Worm (Caenorhabditis elegans) whole organism, young adult: Measurements from ENCODE around the gene klp-7.

ENCODE experiments used
- C06A6.2 ChIP-seq: fragments of 200-800 bp; sonication (Bioruptor generic); conservative IDR thresholded peaks from 2 replicates; pipeline ENCODE4 v1.3.6; 2022; ENCODE audit warnings: missing genetic modification characterization, missing compliant biosample characterization
- C17E4.6 ChIP-seq: fragments of 200-800 bp; sonication (Bioruptor generic); IDR thresholded peaks from 2 replicates; pipeline ENCODE4 v1.3.6; 2022; ENCODE audit warnings: missing genetic modification reagents, missing genetic modification characterization, missing compliant biosample characterization
- F10E7.11 ChIP-seq: sonication (generic microtip); optimal IDR thresholded peaks from 2 replicates; lab custom pipeline; 2017; ENCODE audit warnings: mild to moderate bottlenecking, missing genetic modification characterization, moderate library complexity, missing compliant biosample characterization
- F49E8.2 ChIP-seq: sonication (generic microtip); optimal IDR thresholded peaks from 3 replicates; lab custom pipeline; 2017; ENCODE audit warnings: missing genetic modification characterization, mild to moderate bottlenecking, missing compliant biosample characterization, antibody characterized with exemption, moderate library complexity; ENCODE audit not compliant: insufficient read depth
- F55B11.4 ChIP-seq: sonication (generic microtip); optimal IDR thresholded peaks from 2 replicates; lab custom pipeline; 2016; ENCODE audit warnings: missing compliant biosample characterization, missing genetic modification characterization, borderline replicate concordance; ENCODE audit not compliant: insufficient read depth
- Y53F4B.3 ChIP-seq: fragments of 200-800 bp; sonication (Bioruptor generic); IDR thresholded peaks from 2 replicates; pipeline ENCODE4 v1.3.6; 2022; ENCODE audit warnings: missing genetic modification reagents, missing genetic modification characterization, missing compliant biosample characterization
- Y53G8AR.9 ChIP-seq: fragments of 200-800 bp; sonication (Bioruptor generic); conservative IDR thresholded peaks from 2 replicates; pipeline ENCODE4 v1.3.6; 2022; ENCODE audit warnings: missing genetic modification reagents, missing genetic modification characterization, missing compliant biosample characterization
- Y56A3A.18 ChIP-seq: fragments of 200-800 bp; sonication (Bioruptor generic); IDR thresholded peaks from 2 replicates; pipeline ENCODE4 v1.3.6; 2022; ENCODE audit warnings: missing genetic modification reagents, missing genetic modification characterization, missing compliant biosample characterization
- Y67H2A.10 ChIP-seq: fragments of 200-800 bp; sonication (Bioruptor generic); conservative IDR thresholded peaks from 2 replicates; pipeline ENCODE4 v1.3.6; 2022; ENCODE audit warnings: missing genetic modification reagents, missing genetic modification characterization, missing compliant biosample characterization
- akir-1 ChIP-seq: fragments of 200-800 bp; sonication (Bioruptor generic); optimal IDR thresholded peaks from 2 replicates; lab custom pipeline; 2018; ENCODE audit warnings: mild to moderate bottlenecking, missing genetic modification characterization, moderate library complexity, missing compliant biosample characterization
- atf-7 ChIP-seq: sonication (generic microtip); optimal IDR thresholded peaks from 2 replicates; lab custom pipeline; 2017; ENCODE audit warnings: mild to moderate bottlenecking, missing genetic modification characterization, missing compliant biosample characterization
- athp-1 ChIP-seq: sonication (generic microtip); optimal IDR thresholded peaks from 2 replicates; lab custom pipeline; 2017; ENCODE audit warnings: mild to moderate bottlenecking, missing genetic modification characterization, missing compliant biosample characterization
- attf-3 ChIP-seq: fragments of 200-800 bp; sonication (Bioruptor generic); conservative IDR thresholded peaks from 2 replicates; pipeline ENCODE4 v1.3.6; 2022; ENCODE audit warnings: missing genetic modification reagents, missing genetic modification characterization, missing compliant biosample characterization
- bed-1 ChIP-seq: fragments of 200-800 bp; sonication (Bioruptor generic); IDR thresholded peaks from 2 replicates; pipeline ENCODE4 v1.3.6; 2022; ENCODE audit warnings: missing genetic modification reagents, missing genetic modification characterization, missing compliant biosample characterization
- ceh-100 ChIP-seq: fragments of 200-800 bp; sonication (Bioruptor generic); IDR thresholded peaks from 2 replicates; pipeline ENCODE4 v1.3.6; 2022; ENCODE audit warnings: missing genetic modification reagents, missing genetic modification characterization, missing compliant biosample characterization
- ceh-79 ChIP-seq: sonication (generic microtip); optimal IDR thresholded peaks from 2 replicates; lab custom pipeline; 2017; ENCODE audit warnings: mild to moderate bottlenecking, missing genetic modification characterization, missing compliant biosample characterization
- ceh-91 ChIP-seq: fragments of 200-800 bp; sonication (Bioruptor generic); IDR thresholded peaks from 2 replicates; pipeline ENCODE4 v1.3.6; 2022; ENCODE audit warnings: missing genetic modification reagents, missing genetic modification characterization, missing compliant biosample characterization
- dpff-1 ChIP-seq: sonication (generic microtip); optimal IDR thresholded peaks from 2 replicates; lab custom pipeline; 2017; ENCODE audit warnings: mild to moderate bottlenecking, missing genetic modification characterization, missing compliant biosample characterization
- dpl-1 ChIP-seq: fragments of 150-350 bp; optimal IDR thresholded peaks from 2 replicates; lab custom pipeline; 2014; ENCODE audit warnings: missing biosample characterization, missing genetic modification reagents, missing genetic modification characterization
- efl-1 ChIP-seq: fragments of 150-350 bp; optimal IDR thresholded peaks from 2 replicates; lab custom pipeline; 2014; ENCODE audit warnings: missing biosample characterization, missing genetic modification reagents, missing genetic modification characterization
- fkh-3 ChIP-seq: sonication (generic microtip); optimal IDR thresholded peaks from 2 replicates; lab custom pipeline; 2016; ENCODE audit warnings: mild to moderate bottlenecking, missing genetic modification characterization, missing compliant biosample characterization
- hmg-20 ChIP-seq: fragments of 200-800 bp; sonication (Bioruptor generic); IDR thresholded peaks from 2 replicates; pipeline ENCODE4 v1.3.6; 2022; ENCODE audit warnings: missing genetic modification reagents, missing genetic modification characterization, missing compliant biosample characterization
- let-526 ChIP-seq: fragments of 200-800 bp; sonication (Bioruptor generic); IDR thresholded peaks from 2 replicates; pipeline ENCODE4 v1.3.6; 2022; ENCODE audit warnings: missing genetic modification reagents, missing genetic modification characterization, missing compliant biosample characterization
- lin-40 ChIP-seq: sonication (generic microtip); optimal IDR thresholded peaks from 2 replicates; lab custom pipeline; 2016; ENCODE audit warnings: missing genetic modification characterization, mild to moderate bottlenecking, missing compliant biosample characterization, missing genotype, missing genetic modification reagents
- lin-54 ChIP-seq: fragments of 200-800 bp; sonication (Bioruptor generic); optimal IDR thresholded peaks from 2 replicates; lab custom pipeline; 2018; ENCODE audit warnings: mild to moderate bottlenecking, missing genetic modification characterization, missing compliant biosample characterization
- lsl-1 ChIP-seq: fragments of 200-800 bp; sonication (Bioruptor generic); optimal IDR thresholded peaks from 2 replicates; lab custom pipeline; 2018; ENCODE audit warnings: mild to moderate bottlenecking, missing genetic modification characterization, moderate library complexity, missing compliant biosample characterization
- lsy-27 ChIP-seq: sonication (generic microtip); optimal IDR thresholded peaks from 2 replicates; lab custom pipeline; 2017; ENCODE audit warnings: missing genetic modification characterization, mild to moderate bottlenecking, missing compliant biosample characterization, antibody characterized with exemption, missing genotype, borderline replicate concordance; ENCODE audit not compliant: insufficient read depth
- madf-10 ChIP-seq: sonication (generic microtip); optimal IDR thresholded peaks from 2 replicates; lab custom pipeline; 2016; ENCODE audit warnings: mild to moderate bottlenecking, missing genetic modification characterization, missing compliant biosample characterization
- mes-4 ChIP-seq: sonication (generic microtip); optimal IDR thresholded peaks from 2 replicates; lab custom pipeline; 2016; ENCODE audit warnings: missing genotype, missing genetic modification characterization, missing compliant biosample characterization
- nfya-2 ChIP-seq: fragments of 200-800 bp; sonication (Bioruptor generic); IDR thresholded peaks from 2 replicates; pipeline ENCODE4 v1.3.6; 2022; ENCODE audit warnings: missing genetic modification reagents, missing genetic modification characterization, missing compliant biosample characterization
- nhr-120 ChIP-seq: fragments of 200-800 bp; sonication (Bioruptor generic); IDR thresholded peaks from 2 replicates; pipeline ENCODE4 v1.3.6; 2022; ENCODE audit warnings: missing genetic modification characterization, missing compliant biosample characterization
- nhr-179 ChIP-seq: sonication (generic microtip); optimal IDR thresholded peaks from 2 replicates; lab custom pipeline; 2016; ENCODE audit warnings: mild to moderate bottlenecking, missing genetic modification characterization, missing compliant biosample characterization
- nhr-27 ChIP-seq: fragments of 200-800 bp; sonication (Bioruptor generic); optimal IDR thresholded peaks from 2 replicates; lab custom pipeline; 2018; ENCODE audit warnings: mild to moderate bottlenecking, missing genetic modification characterization, moderate library complexity, missing compliant biosample characterization
- nhr-90 ChIP-seq: sonication (generic microtip); optimal IDR thresholded peaks from 2 replicates; lab custom pipeline; 2016; ENCODE audit warnings: missing genotype, mild to moderate bottlenecking, missing genetic modification characterization, missing compliant biosample characterization
- pbrm-1 ChIP-seq: fragments of 200-800 bp; sonication (Bioruptor generic); IDR thresholded peaks from 2 replicates; pipeline ENCODE4 v1.3.6; 2022; ENCODE audit warnings: missing genetic modification reagents, missing genetic modification characterization, missing compliant biosample characterization
- rec-8 ChIP-seq, 2 experiments: sonication (generic microtip); optimal IDR thresholded peaks; 2 replicates each; lab custom pipeline; 2016; ENCODE audit warnings: mild to moderate bottlenecking in 2 of 2, missing genetic modification characterization in 2 of 2, missing genetic modification reagents in 2 of 2, missing genotype in 2 of 2, missing biosample characterization in 1 of 2, missing compliant biosample characterization in 1 of 2, moderate library complexity in 1 of 2
- repo-1 ChIP-seq: sonication (generic microtip); optimal IDR thresholded peaks from 2 replicates; lab custom pipeline; 2017; ENCODE audit warnings: mild to moderate bottlenecking, missing genetic modification characterization, missing compliant biosample characterization
- sdz-38 ChIP-seq: sonication (generic microtip); optimal IDR thresholded peaks from 2 replicates; lab custom pipeline; 2016; ENCODE audit warnings: missing genotype, missing genetic modification characterization, missing compliant biosample characterization
- snpc-3.4 ChIP-seq: sonication (generic microtip); optimal IDR thresholded peaks from 2 replicates; lab custom pipeline; 2017; ENCODE audit warnings: missing genetic modification characterization, mild to moderate bottlenecking, missing compliant biosample characterization, antibody characterized with exemption, moderate library complexity, missing genotype, missing genetic modification reagents
- tbp1 ChIP-seq: fragments of 200-800 bp; sonication (Bioruptor generic); optimal IDR thresholded peaks from 2 replicates; lab custom pipeline; 2018; ENCODE audit warnings: mild to moderate bottlenecking, missing genetic modification characterization, missing compliant biosample characterization
- tbx-9 ChIP-seq: sonication (generic microtip); optimal IDR thresholded peaks from 2 replicates; lab custom pipeline; 2016; ENCODE audit warnings: borderline replicate concordance, missing genetic modification characterization, inconsistent platforms, missing compliant biosample characterization
- unc-130 ChIP-seq: sonication (generic microtip); optimal IDR thresholded peaks from 2 replicates; lab custom pipeline; 2016; ENCODE audit warnings: missing genetic modification reagents, missing genetic modification characterization, missing compliant biosample characterization
- zfh-2 ChIP-seq: fragments of 200-800 bp; sonication (Bioruptor generic); conservative IDR thresholded peaks from 2 replicates; pipeline ENCODE4 v1.3.6; 2022; ENCODE audit warnings: missing genetic modification reagents, missing genetic modification characterization, missing compliant biosample characterization
- ztf-18 ChIP-seq: sonication (generic microtip); optimal IDR thresholded peaks from 2 replicates; lab custom pipeline; 2016; ENCODE audit warnings: missing genotype, mild to moderate bottlenecking, missing genetic modification characterization, missing compliant biosample characterization
- ztf-26 ChIP-seq: sonication (generic microtip); optimal IDR thresholded peaks from 2 replicates; lab custom pipeline; 2017; ENCODE audit warnings: missing genetic modification characterization, missing compliant biosample characterization
- ztf-6 ChIP-seq: fragments of 200-800 bp; sonication (Bioruptor generic); IDR thresholded peaks from 2 replicates; pipeline ENCODE4 v1.3.6; 2022; ENCODE audit warnings: missing genetic modification reagents, missing genetic modification characterization, missing compliant biosample characterization

The klp-7 gene

ce11 chrIII:10759050-10760023 lies 46.4 kb upstream of the klp-7 start, which contains the start of gene tasp-1 (continued):
- TF ChIP-seq nhr-179 (peak; percentile 38), repo-1 (peak; percentile 99), Y67H2A.10 (GFP tag; lab: Robert Waterston, UW) (peak; percentile 100), athp-1 (tag; lab: Kevin White, UChicago) (peak; percentile 100), attf-3 (GFP tag; lab: Robert Waterston, UW) (peak; percentile 89), hmg-20 (GFP tag; lab: Robert Waterston, UW) (peak; percentile 95), ztf-18 (tag; lab: Kevin White, UChicago) (peak; percentile 93), bed-1 (peak; percentile 98), ztf-26 (tag; lab: Kevin White, UChicago) (peak; percentile 100), C17E4.6 (GFP tag; lab: Robert Waterston, UW) (peak; percentile 100), madf-10 (tag; lab: Kevin White, UChicago) (peak; percentile 98), dpl-1 (GFP tag; lab: Kevin White, UChicago) (peak; percentile 100), lsl-1 (GFP tag; lab: Kevin White, UChicago) (peak; percentile 96), Y53F4B.3 (peak; percentile 94), snpc-3.4 (peak; percentile 95), pbrm-1 (peak; percentile 100), F49E8.2 (tag; lab: Kevin White, UChicago) (peak; percentile 98), Y53G8AR.9 (GFP tag; lab: Robert Waterston, UW) (peak; percentile 100), atf-7 (tag; lab: Kevin White, UChicago) (peak; percentile 100), ceh-91 (GFP tag; lab: Robert Waterston, UW) (peak; percentile 99), tbx-9 (tag; lab: Kevin White, UChicago) (peak; percentile 89), mes-4 (tag; lab: Kevin White, UChicago) (peak; percentile 17), let-526 (GFP tag; lab: Robert Waterston, UW) (peak; percentile 100), fkh-3 (tag; lab: Kevin White, UChicago) (peak; percentile 67), nhr-120 (GFP tag; lab: Robert Waterston, UW) (peak; percentile 97), zfh-2 (GFP tag; lab: Robert Waterston, UW) (peak; percentile 100), F10E7.11 (tag; lab: Kevin White, UChicago) (peak; percentile 99), akir-1 (GFP tag; lab: Kevin White, UChicago) (peak; percentile 96), nhr-90 (peak; percentile 99), rec-8 (tag; optimal IDR thresholded peaks at IDR 0.05; lab: Kevin White, UChicago) (peak; percentile 89 to 97), F55B11.4 (tag; lab: Kevin White, UChicago) (no peak), C06A6.2 (GFP tag; lab: Robert Waterston, UW) (peak; percentile 100), nhr-27 (tag; lab: Kevin White, UChicago) (peak; percentile 98), ceh-100 (GFP tag; lab: Robert Waterston, UW) (peak; percentile 98), lin-40 (tag; lab: Kevin White, UChicago) (peak; percentile 99), Y56A3A.18 (GFP tag; lab: Robert Waterston, UW) (peak; percentile 98), unc-130 (peak; percentile 98), sdz-38 (tag; lab: Kevin White, UChicago) (no peak), efl-1 (peak; percentile 99), tbp1 (GFP tag; lab: Kevin White, UChicago) (peak; percentile 84), lsy-27 (tag; lab: Kevin White, UChicago) (peak; percentile 68), dpff-1 (tag; lab: Kevin White, UChicago) (peak; percentile 98), nfya-2 (peak; percentile 96), ztf-6 (GFP tag; lab: Robert Waterston, UW) (peak; percentile 99), lin-54 (GFP tag; lab: Kevin White, UChicago) (peak; percentile 100), ceh-79 (peak; percentile 99)
